Worm (Caenorhabditis elegans): ENCODE results near the gene spot-1.

spot-1 gene

ce11 chrIII:7272088-7272487, 5.0 kb downstream of the spot-1 start (continued):
- TF ChIP-seq efl-3 (GFP tag; optimal IDR thresholded peaks at IDR 0.05) = peak; percentile 4
- TF ChIP-seq unc-30 (tag; optimal IDR thresholded peaks at IDR 0.05) = no peak
- no peak for TF ChIP-seq fkh-8 (tag; optimal IDR thresholded peaks at IDR 0.05)
- peak; percentile 55 for TF ChIP-seq nhr-47 (tag; optimal IDR thresholded peaks at IDR 0.05)
- peak; percentile 24 for TF ChIP-seq irx-1 (tag; optimal IDR thresholded peaks at IDR 0.05)
- TF ChIP-seq ztf-4 (tag; optimal IDR thresholded peaks at IDR 0.05) = no peak
- TF ChIP-seq unc-62 (GFP tag; optimal IDR thresholded peaks at IDR 0.05) = no peak
- TF ChIP-seq zip-4 (GFP tag; optimal IDR thresholded peaks at IDR 0.05) = no peak
- no peak for TF ChIP-seq ces-1 (GFP tag; optimal IDR thresholded peaks at IDR 0.05)
- no peak for TF ChIP-seq hlh-17 (GFP tag; optimal IDR thresholded peaks at IDR 0.05; ENCODE audit: borderline replicate concordance)
- TF ChIP-seq lin-15B (tag; optimal IDR thresholded peaks at IDR 0.05) = no peak
- TF ChIP-seq sptf-1 (tag; optimal IDR thresholded peaks at IDR 0.05) = no peak
- TF ChIP-seq rnt-1 (tag; optimal IDR thresholded peaks at IDR 0.05) = peak; percentile 47
- TF ChIP-seq pag-3 (tag; optimal IDR thresholded peaks at IDR 0.05; ENCODE audit: borderline replicate concordance, insufficient read depth) = no peak
- peak; percentile 57 for TF ChIP-seq nhr-90 (tag; optimal IDR thresholded peaks at IDR 0.05; ENCODE audit: poor library complexity)
- TF ChIP-seq swsn-7 (tag; optimal IDR thresholded peaks at IDR 0.05) = peak; percentile 41
- TF ChIP-seq nhr-11 (tag; optimal IDR thresholded peaks at IDR 0.05) = no peak
- peak; percentile 68 for TF ChIP-seq nhr-19 (GFP tag; conservative IDR thresholded peaks at IDR 0.05)
- TF ChIP-seq isw-1 (GFP tag; IDR thresholded peaks at IDR 0.05) = no peak
- no peak for TF ChIP-seq unc-98 (GFP tag; IDR thresholded peaks at IDR 0.05)
- no peak for TF ChIP-seq Y116A8C.19 (tag; optimal IDR thresholded peaks at IDR 0.05; ENCODE audit: borderline replicate concordance)
- peak; percentile 9 for TF ChIP-seq jun-1 (tag; optimal IDR thresholded peaks at IDR 0.05)
- no peak for TF ChIP-seq ets-5 (GFP tag; IDR thresholded peaks at IDR 0.05)
- no peak for TF ChIP-seq nhr-28 (tag; optimal IDR thresholded peaks at IDR 0.05)
- TF ChIP-seq nhr-85 (tag) = peak; percentile 92
- no peak for TF ChIP-seq egl-27 (tag; optimal IDR thresholded peaks at IDR 0.05)
- TF ChIP-seq mep-1 (tag; optimal IDR thresholded peaks at IDR 0.05) = peak; percentile 87
- no peak for TF ChIP-seq ceh-82 (tag; optimal IDR thresholded peaks at IDR 0.05)
- no peak for TF ChIP-seq aha-1 (tag; optimal IDR thresholded peaks at IDR 0.05)
- peak; percentile 84 for TF ChIP-seq nhr-20 (tag; optimal IDR thresholded peaks at IDR 0.05)
- TF ChIP-seq nhr-12 (tag; optimal IDR thresholded peaks at IDR 0.05) = no peak

ce11 chrIII:7271083-7271482, 6.0 kb downstream of the spot-1 start:
- TF ChIP-seq lir-3 (tag; optimal IDR thresholded peaks at IDR 0.05; ENCODE audit: poor library complexity) (no peak), nhr-90 (tag; optimal IDR thresholded peaks at IDR 0.05; ENCODE audit: poor library complexity) (no peak), lin-14 (GFP tag; optimal IDR thresholded peaks at IDR 0.05) (peak; percentile 34), dpl-1 (GFP tag; optimal IDR thresholded peaks at IDR 0.05) (no peak), mab-9 (GFP tag; IDR thresholded peaks at IDR 0.05) (no peak), skn-1 (tag; optimal IDR thresholded peaks at IDR 0.05) (peak; percentile 19), isw-1 (GFP tag; IDR thresholded peaks at IDR 0.05) (no peak), unc-86 (tag; optimal IDR thresholded peaks at IDR 0.05) (no peak), unc-62 (GFP tag; optimal IDR thresholded peaks at IDR 0.05) (no peak), swsn-7 (tag; optimal IDR thresholded peaks at IDR 0.05) (no peak), ces-1 (GFP tag; optimal IDR thresholded peaks at IDR 0.05) (no peak), irx-1 (tag; optimal IDR thresholded peaks at IDR 0.05) (no peak), xbp-1 (tag; optimal IDR thresholded peaks at IDR 0.05) (no peak), mef-2 (tag; optimal IDR thresholded peaks at IDR 0.05) (no peak), lin-39 (tag; optimal IDR thresholded peaks at IDR 0.05) (no peak), mdl-1 (tag; optimal IDR thresholded peaks at IDR 0.05) (no peak), hlh-4 (tag; optimal IDR thresholded peaks at IDR 0.05) (no peak), lin-35 (GFP tag; optimal IDR thresholded peaks at IDR 0.05) (peak in 1 of 2 experiments; percentile 47), tlp-1 (tag; optimal IDR thresholded peaks at IDR 0.05) (no peak), efl-3 (GFP tag; optimal IDR thresholded peaks at IDR 0.05) (no peak), elt-3 (tag; optimal IDR thresholded peaks at IDR 0.05) (peak in 1 of 6 experiments; percentile 53), dsc-1 (tag; optimal IDR thresholded peaks at IDR 0.05) (no peak), nhr-71 (tag; optimal IDR thresholded peaks at IDR 0.05) (peak; percentile 9), C16A3.4 (tag; optimal IDR thresholded peaks at IDR 0.05) (no peak), unc-98 (GFP tag; IDR thresholded peaks at IDR 0.05) (no peak), alr-1 (tag; optimal IDR thresholded peaks at IDR 0.05; ENCODE audit: borderline replicate concordance) (no peak), sup-37 (GFP tag; optimal IDR thresholded peaks at IDR 0.05) (no peak), egl-13 (tag; optimal IDR thresholded peaks at IDR 0.05) (no peak), mep-1 (tag; optimal IDR thresholded peaks at IDR 0.05) (no peak), ceh-82 (tag; optimal IDR thresholded peaks at IDR 0.05) (no peak), lin-15B (tag; optimal IDR thresholded peaks at IDR 0.05) (no peak)
